Fruit fly (Drosophila melanogaster) whole organism, embryonic: ENCODE data around the gene Pex1.

Experiments
- B-H2 ChIP-seq: fragments of 200-800 bp; sonication (Bioruptor generic); optimal IDR thresholded peaks from 2 replicates; lab custom pipeline; 2018; ENCODE audit warnings: missing biosample characterization, mild to moderate bottlenecking, missing genetic modification characterization
- BEAF-32 ChIP-seq: fragments of 200-800 bp; sonication (Bioruptor generic); optimal IDR thresholded peaks from 3 replicates; lab custom pipeline; 2017; ENCODE audit warnings: missing biosample characterization, missing genetic modification characterization, mild to moderate bottlenecking, moderate library complexity, missing genetic modification reagents
- C15 ChIP-seq: fragments of 200-800 bp; sonication (Bioruptor generic); IDR thresholded peaks from 3 replicates; pipeline ENCODE4 v1.3.6; 2022; ENCODE audit warnings: missing biosample characterization, missing genetic modification characterization
- CG10431 ChIP-seq: fragments of 200-800 bp; sonication (Bioruptor generic); optimal IDR thresholded peaks from 3 replicates; lab custom pipeline; 2018; ENCODE audit warnings: missing biosample characterization, mild to moderate bottlenecking, missing genetic modification characterization
- CG12104 ChIP-seq: fragments of 200-800 bp; sonication (Bioruptor generic); optimal IDR thresholded peaks from 3 replicates; lab custom pipeline; 2016; ENCODE audit warnings: missing biosample characterization, missing genetic modification characterization
- CG1233 ChIP-seq: fragments of 200-800 bp; sonication (Bioruptor generic); optimal IDR thresholded peaks from 4 replicates; lab custom pipeline; 2018; ENCODE audit warnings: missing biosample characterization, mild to moderate bottlenecking, missing genetic modification characterization
- CG13287 ChIP-seq: fragments of 200-800 bp; sonication (Bioruptor generic); IDR thresholded peaks from 2 replicates; pipeline ENCODE4 v1.3.6; 2022; ENCODE audit warnings: missing biosample characterization, missing genetic modification characterization; ENCODE audit not compliant: partially characterized antibody
- CG14710 ChIP-seq: fragments of 200-800 bp; sonication (Bioruptor generic); optimal IDR thresholded peaks from 3 replicates; lab custom pipeline; 2019; ENCODE audit warnings: missing biosample characterization, mild to moderate bottlenecking, missing genetic modification characterization, moderate library complexity
- CG15514 ChIP-seq: fragments of 200-800 bp; sonication (Bioruptor generic); optimal IDR thresholded peaks from 3 replicates; lab custom pipeline; 2017; ENCODE audit warnings: missing biosample characterization, missing genetic modification characterization, mild to moderate bottlenecking, moderate library complexity, missing genetic modification reagents
- CG15601 ChIP-seq: fragments of 200-800 bp; sonication (Bioruptor generic); optimal IDR thresholded peaks from 3 replicates; lab custom pipeline; 2019; ENCODE audit warnings: missing biosample characterization, mild to moderate bottlenecking, missing genetic modification characterization, moderate library complexity
- CG17359 ChIP-seq: fragments of 200-800 bp; sonication (Bioruptor generic); optimal IDR thresholded peaks from 3 replicates; lab custom pipeline; 2018; ENCODE audit warnings: missing biosample characterization, mild to moderate bottlenecking, missing genetic modification characterization, moderate library complexity
- CG17361 ChIP-seq: fragments of 200-800 bp; sonication (Bioruptor generic); IDR thresholded peaks from 3 replicates; pipeline ENCODE4 v1.3.6; 2022; ENCODE audit warnings: missing biosample characterization, missing genetic modification characterization
- CG17829 ChIP-seq: fragments of 200-800 bp; optimal IDR thresholded peaks from 2 replicates; lab custom pipeline; 2019; ENCODE audit warnings: missing biosample characterization, mild to moderate bottlenecking, missing genetic modification characterization, moderate library complexity
- CG2116 ChIP-seq: fragments of 200-800 bp; sonication (Bioruptor generic); optimal IDR thresholded peaks from 3 replicates; lab custom pipeline; 2018; ENCODE audit warnings: missing biosample characterization, mild to moderate bottlenecking, missing genetic modification characterization
- CG34224 ChIP-seq: fragments of 200-800 bp; sonication (Bioruptor generic); IDR thresholded peaks from 3 replicates; pipeline ENCODE4 v1.3.6; 2022; ENCODE audit warnings: missing biosample characterization, missing genetic modification characterization; ENCODE audit not compliant: partially characterized antibody
- CG34422 ChIP-seq: fragments of 200-800 bp; sonication (Bioruptor generic); IDR thresholded peaks from 3 replicates; pipeline ENCODE4 v1.3.6; 2022; ENCODE audit warnings: missing biosample characterization, missing genetic modification characterization
- CG9437 ChIP-seq: fragments of 200-800 bp; sonication (Bioruptor generic); optimal IDR thresholded peaks from 2 replicates; lab custom pipeline; 2018; ENCODE audit warnings: missing biosample characterization, mild to moderate bottlenecking, missing genetic modification characterization
- CG9797 ChIP-seq: fragments of 200-800 bp; sonication (Bioruptor generic); optimal IDR thresholded peaks from 3 replicates; lab custom pipeline; 2018; ENCODE audit warnings: missing biosample characterization, mild to moderate bottlenecking, missing genetic modification characterization
- CG9932 ChIP-seq: fragments of 200-800 bp; sonication (Bioruptor generic); IDR thresholded peaks from 2 replicates; pipeline ENCODE4 v1.3.6; 2022; ENCODE audit warnings: missing biosample characterization, missing genetic modification characterization
- Dip3 ChIP-seq: fragments of 200-800 bp; sonication (Bioruptor generic); optimal IDR thresholded peaks from 3 replicates; lab custom pipeline; 2016; ENCODE audit warnings: missing biosample characterization, missing genetic modification characterization
- Dp ChIP-seq: fragments of 200-800 bp; sonication (Bioruptor generic); optimal IDR thresholded peaks from 2 replicates; lab custom pipeline; 2018; ENCODE audit warnings: missing biosample characterization, mild to moderate bottlenecking, missing genetic modification characterization, moderate library complexity
- H15 ChIP-seq: fragments of 200-800 bp; sonication (Bioruptor generic); IDR thresholded peaks from 3 replicates; pipeline ENCODE4 v1.3.6; 2022; ENCODE audit warnings: missing biosample characterization, missing genetic modification characterization
- Hr51 ChIP-seq, 2 experiments: fragments of 200-800 bp; sonication (Bioruptor generic); optimal IDR thresholded peaks; 2 replicates in 1 of 2; 3 replicates in 1 of 2; lab custom pipeline; 2016 to 2018; ENCODE audit warnings: missing biosample characterization in 2 of 2, missing genetic modification characterization in 2 of 2, mild to moderate bottlenecking in 1 of 2, moderate library complexity in 1 of 2
- MBD-R2 ChIP-seq: fragments of 200-800 bp; sonication (Bioruptor generic); IDR thresholded peaks from 2 replicates; pipeline ENCODE4 v1.3.6; 2022; ENCODE audit warnings: missing biosample characterization, missing genetic modification characterization
- Neu2 ChIP-seq: fragments of 200-800 bp; sonication (Bioruptor generic); optimal IDR thresholded peaks from 3 replicates; lab custom pipeline; 2016; ENCODE audit warnings: missing biosample characterization, missing genetic modification characterization, borderline replicate concordance
- Oli ChIP-seq: fragments of 200-800 bp; sonication (Bioruptor generic); optimal IDR thresholded peaks from 2 replicates; lab custom pipeline; 2018; ENCODE audit warnings: missing biosample characterization, mild to moderate bottlenecking, missing genetic modification characterization, moderate library complexity
- Opbp ChIP-seq: fragments of 200-800 bp; sonication (Bioruptor generic); IDR thresholded peaks from 3 replicates; pipeline ENCODE4 v1.3.6; 2022; ENCODE audit warnings: missing biosample characterization, missing genetic modification characterization; ENCODE audit not compliant: partially characterized antibody
- Sin3A ChIP-seq: fragments of >200 bp; optimal IDR thresholded peaks from 2 replicates; lab custom pipeline; 2018
- Xbp1 ChIP-seq: fragments of 200-800 bp; sonication (Bioruptor generic); optimal IDR thresholded peaks from 3 replicates; lab custom pipeline; 2016; ENCODE audit warnings: missing biosample characterization, mild to moderate bottlenecking, missing genetic modification characterization
- ase ChIP-seq: fragments of 200-800 bp; sonication (Bioruptor generic); IDR thresholded peaks from 3 replicates; pipeline ENCODE4 v1.3.6; 2022; ENCODE audit warnings: missing biosample characterization, missing genetic modification characterization
- bbx ChIP-seq: fragments of 200-800 bp; sonication (Bioruptor generic); IDR thresholded peaks from 2 replicates; pipeline ENCODE4 v1.3.6; 2022; ENCODE audit warnings: missing biosample characterization, missing genetic modification characterization; ENCODE audit not compliant: partially characterized antibody
- dmrt11E ChIP-seq: fragments of 200-800 bp; sonication (Bioruptor generic); optimal IDR thresholded peaks from 3 replicates; lab custom pipeline; 2018; ENCODE audit warnings: missing biosample characterization, mild to moderate bottlenecking, missing genetic modification characterization, moderate library complexity
- dmrt99B ChIP-seq: fragments of 200-800 bp; sonication (Bioruptor generic); optimal IDR thresholded peaks from 2 replicates; lab custom pipeline; 2018; ENCODE audit warnings: missing biosample characterization, mild to moderate bottlenecking, missing genetic modification characterization, moderate library complexity
- dysf ChIP-seq: fragments of 200-800 bp; sonication (Bioruptor generic); IDR thresholded peaks from 3 replicates; pipeline ENCODE4 v1.3.6; 2022; ENCODE audit warnings: missing biosample characterization, missing genetic modification characterization
- ftz-f1 ChIP-seq: fragments of 200-800 bp; sonication (Bioruptor generic); optimal IDR thresholded peaks from 2 replicates; lab custom pipeline; 2016; ENCODE audit warnings: missing biosample characterization, missing genetic modification characterization
- gsb-n ChIP-seq: fragments of 200-800 bp; sonication (Bioruptor generic); optimal IDR thresholded peaks from 3 replicates; lab custom pipeline; 2018; ENCODE audit warnings: missing biosample characterization, mild to moderate bottlenecking, missing genetic modification characterization
- ind ChIP-seq: fragments of 200-800 bp; sonication (Bioruptor generic); optimal IDR thresholded peaks from 3 replicates; lab custom pipeline; 2016; ENCODE audit warnings: missing biosample characterization, missing genetic modification characterization
- jing ChIP-seq: fragments of 200-800 bp; sonication (Bioruptor generic); optimal IDR thresholded peaks from 2 replicates; lab custom pipeline; 2018; ENCODE audit warnings: missing biosample characterization, mild to moderate bottlenecking, missing genetic modification characterization
- lmd ChIP-seq: fragments of 200-800 bp; sonication (Bioruptor generic); IDR thresholded peaks from 2 replicates; pipeline ENCODE4 v1.3.6; 2022; ENCODE audit warnings: missing biosample characterization, missing genetic modification characterization
- pum ChIP-seq: fragments of 200-800 bp; sonication (Bioruptor generic); optimal IDR thresholded peaks from 2 replicates; lab custom pipeline; 2016; ENCODE audit warnings: missing biosample characterization, missing genetic modification characterization
- run ChIP-seq: fragments of 200-800 bp; sonication (Bioruptor generic); optimal IDR thresholded peaks from 3 replicates; lab custom pipeline; 2018; ENCODE audit warnings: missing biosample characterization, mild to moderate bottlenecking, missing genetic modification characterization
- tup ChIP-seq: fragments of 200-800 bp; sonication (Bioruptor generic); optimal IDR thresholded peaks from 2 replicates; lab custom pipeline; 2016; ENCODE audit warnings: missing biosample characterization, mild to moderate bottlenecking, missing genetic modification characterization, moderate library complexity
- zen2 ChIP-seq: fragments of 200-800 bp; sonication (Bioruptor generic); IDR thresholded peaks from 3 replicates; pipeline ENCODE4 v1.3.6; 2022; ENCODE audit warnings: missing biosample characterization, missing genetic modification characterization; ENCODE audit not compliant: partially characterized antibody

Pex1 gene

DNA sequence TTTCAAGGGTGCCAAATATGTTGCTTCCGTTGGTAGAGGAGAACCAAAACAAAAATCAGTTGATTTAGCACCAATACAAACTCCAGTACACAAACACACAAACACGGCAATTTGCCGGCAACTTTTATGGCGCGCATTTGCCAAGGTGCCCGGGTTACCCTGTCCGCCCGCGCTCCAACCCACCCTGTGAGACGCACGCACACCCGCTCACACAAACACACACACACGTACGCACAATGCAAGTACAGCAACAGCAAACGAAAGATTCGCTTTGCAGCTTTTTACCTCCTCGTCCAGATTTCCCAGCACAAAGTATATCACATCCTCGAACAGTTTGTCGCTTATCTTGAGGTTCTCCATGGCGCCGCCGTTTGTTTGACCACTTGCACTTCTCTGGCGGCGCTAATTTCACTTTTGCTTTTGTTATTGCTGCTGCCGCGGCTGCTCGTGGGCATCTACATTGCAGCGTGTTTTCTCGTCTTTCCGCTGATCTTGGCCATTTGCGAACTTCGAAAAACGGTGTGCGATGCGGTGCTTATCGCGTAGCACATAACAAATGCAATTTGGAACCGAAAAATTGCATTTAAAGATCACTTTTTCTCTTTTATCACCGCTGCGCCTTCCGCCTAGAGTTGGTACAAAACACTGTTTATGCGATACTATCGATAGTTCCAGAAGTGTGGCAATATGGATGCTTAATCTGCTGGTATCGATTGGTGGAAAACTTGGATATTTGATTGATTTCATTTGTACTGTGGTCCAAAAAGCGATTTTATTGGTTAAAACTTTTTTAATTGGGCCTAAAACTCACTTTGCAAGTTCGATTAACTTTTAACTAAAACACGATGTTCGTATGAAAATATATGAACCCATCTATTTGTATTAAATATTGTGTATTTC is 43.0 kb upstream of the Pex1 start, which contains the start of gene Ptip (continued):
- TF ChIP-seq CG17359 (tag; lab: Kevin White, UChicago) (no peak), BEAF-32 (peak; percentile 99), CG34224 (peak; percentile 91), H15 (0 out of 3 replicates have a peak, but pooled peaks have one; percentile 29)

DNA sequence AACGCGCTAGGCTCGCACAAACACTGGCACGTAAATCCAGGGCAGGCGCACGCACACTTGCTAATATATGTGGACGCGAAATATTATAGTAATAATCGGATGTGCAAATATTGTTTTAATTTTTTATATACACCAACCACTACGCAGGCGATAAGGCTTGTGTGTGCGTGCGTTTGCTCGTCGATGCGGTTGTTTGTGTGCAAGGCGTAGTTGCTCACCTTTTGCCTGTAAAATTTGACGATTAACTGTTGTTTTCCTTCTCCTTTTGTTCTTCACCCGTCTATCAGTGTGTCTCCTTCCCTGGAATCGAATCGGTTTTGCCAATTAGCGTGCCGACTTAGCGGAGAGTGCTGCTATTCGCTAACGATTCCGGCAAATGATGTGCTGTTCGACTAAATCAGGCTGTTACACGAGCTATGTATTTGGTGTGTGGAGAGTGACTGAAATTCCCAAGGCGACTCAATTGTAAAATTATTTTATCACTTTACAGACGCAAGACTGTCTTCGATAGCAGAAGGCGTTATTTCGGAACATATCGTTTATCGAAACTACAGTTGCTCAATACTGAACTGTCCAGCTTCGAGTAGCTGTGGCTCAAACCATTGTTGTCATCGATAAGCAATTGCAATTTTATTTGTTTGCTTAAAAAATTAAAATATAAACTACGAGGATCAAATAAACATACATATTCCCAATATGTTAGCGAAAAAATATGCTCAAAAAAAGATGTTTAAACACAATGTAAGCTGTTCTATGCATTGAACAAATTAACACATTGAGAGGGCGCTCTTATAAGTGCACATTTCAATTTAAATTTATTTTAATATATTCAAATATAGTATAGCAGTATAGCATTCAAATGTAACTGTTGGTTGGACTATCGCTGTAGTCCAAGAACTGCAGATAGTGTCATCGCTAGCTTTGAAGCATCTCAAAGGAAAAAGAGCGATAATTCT is 40.2 kb upstream of the Pex1 start, which contains the start of the genes CG6650 and endos:
Gene CG6650, plus strand, starts transcription at position 280 of the 956 bp plus-strand sequence.
Gene endos, minus strand, starts transcription at position 536 of the 956 bp plus-strand sequence.
- TF ChIP-seq ase (GFP tag; lab: Robert Waterston, UW), result no peak
- TF ChIP-seq Sin3A, result peak; percentile 57
- TF ChIP-seq CG9797 (GFP tag; lab: Kevin White, UChicago), result peak; percentile 32
- TF ChIP-seq CG15514 (GFP tag; lab: Kevin White, UChicago), result peak; percentile 47
- peak; percentile 17 for TF ChIP-seq Neu2 (GFP tag; lab: Kevin White, UChicago)
- TF ChIP-seq CG14710 (tag; lab: Kevin White, UChicago), result peak; percentile 77
- no peak for TF ChIP-seq C15
- no peak for TF ChIP-seq run
- TF ChIP-seq Dp, result peak; percentile 50
- TF ChIP-seq bbx, result peak; percentile 71
- peak; percentile 16 for TF ChIP-seq CG1233
- TF ChIP-seq zen2 (GFP tag; lab: Robert Waterston, UW), result peak; percentile 19
- peak; percentile 96 for TF ChIP-seq CG2116 (GFP tag; lab: Kevin White, UChicago)
- TF ChIP-seq Dip3, result peak; percentile 5
- peak; percentile 10 for TF ChIP-seq pum (GFP tag; lab: Kevin White, UChicago)
- no peak for TF ChIP-seq jing (GFP tag; lab: Kevin White, UChicago)
- TF ChIP-seq Xbp1 (GFP tag; lab: Kevin White, UChicago), result peak; percentile 41
- peak; percentile 64; the same call in 2 of the 3 replicates for TF ChIP-seq CG17361 (GFP tag; lab: Robert Waterston, UW)
- TF ChIP-seq CG9437, result no peak
- TF ChIP-seq ftz-f1 (GFP tag; lab: Kevin White, UChicago), result no peak
- peak; percentile 69 for TF ChIP-seq B-H2
- peak; percentile 51 for TF ChIP-seq CG15601
- TF ChIP-seq Hr51 (GFP tag; optimal IDR thresholded peaks at IDR 0.05; lab: Kevin White, UChicago), result peak in 1 of 2 experiments; percentile 17
- TF ChIP-seq dmrt99B, result no peak
- peak; percentile 22 for TF ChIP-seq gsb-n (tag; lab: Kevin White, UChicago)
- peak; percentile 58 for TF ChIP-seq CG9932 (GFP tag; lab: Robert Waterston, UW)
- peak; percentile 78 for TF ChIP-seq CG13287
- TF ChIP-seq tup (GFP tag; lab: Kevin White, UChicago), result no peak
- peak; percentile 50 for TF ChIP-seq ind (GFP tag; lab: Kevin White, UChicago)
- peak; percentile 52 for TF ChIP-seq CG17829
- peak; percentile 34 for TF ChIP-seq MBD-R2 (GFP tag; lab: Robert Waterston, UW)
- peak; percentile 28; the same call in 1 of the 3 replicates for TF ChIP-seq dysf (GFP tag; lab: Robert Waterston, UW)
- peak; percentile 74 for TF ChIP-seq Opbp (GFP tag; lab: Robert Waterston, UW)
- no peak for TF ChIP-seq Oli (tag; lab: Kevin White, UChicago)
- TF ChIP-seq lmd (GFP tag; lab: Robert Waterston, UW), result peak; percentile 25; the same call in 1 of the 2 replicates
- 0 out of 3 replicates have a peak, but pooled peaks have one; percentile 30 for TF ChIP-seq CG34422 (GFP tag; lab: Robert Waterston, UW)
- TF ChIP-seq dmrt11E (tag; lab: Kevin White, UChicago), result peak; percentile 24
- TF ChIP-seq CG12104 (GFP tag; lab: Kevin White, UChicago), result peak; percentile 32
- peak; percentile 21 for TF ChIP-seq CG10431 (GFP tag; lab: Kevin White, UChicago)
